Worm (Caenorhabditis elegans) whole organism, mixed stage, embryonic: ENCODE data around the gene ascc-1.

ENCODE experiments used
- bed-3 ChIP-seq: fragments of 200-800 bp; sonication (Bioruptor generic); optimal IDR thresholded peaks from 3 replicates; lab custom pipeline; 2018; ENCODE audit warnings: mild to moderate bottlenecking, missing genetic modification characterization, moderate library complexity, missing compliant biosample characterization
- ceh-39 ChIP-seq: fragments of 150-350 bp; optimal IDR thresholded peaks from 2 replicates; lab custom pipeline; 2014; ENCODE audit warnings: missing biosample characterization, missing genetic modification characterization
- elt-1 ChIP-seq: sonication (generic microtip); optimal IDR thresholded peaks from 2 replicates; lab custom pipeline; 2017; ENCODE audit warnings: missing genetic modification characterization, mild to moderate bottlenecking, missing compliant biosample characterization, antibody characterized with exemption, moderate library complexity, borderline replicate concordance; ENCODE audit not compliant: insufficient read depth
- lin-13 ChIP-seq: fragments of 150-350 bp; optimal IDR thresholded peaks from 2 replicates; lab custom pipeline; 2014; ENCODE audit warnings: missing biosample characterization, missing genetic modification characterization
- mep-1 ChIP-seq: fragments of 150-350 bp; optimal IDR thresholded peaks from 2 replicates; lab custom pipeline; 2017; ENCODE audit warnings: missing biosample characterization, missing genetic modification reagents, missing genetic modification characterization, inconsistent platforms
- snpc-4 ChIP-seq: fragments of 150-350 bp; optimal IDR thresholded peaks from 2 replicates; lab custom pipeline; 2014; ENCODE audit warnings: missing biosample characterization, missing genetic modification characterization

ce11 chrII:23739-24138, 33.7 kb upstream of the ascc-1 start:
- TF ChIP-seq elt-1 (tag; lab: Kevin White, UChicago) (no peak), snpc-4 (no peak), lin-13 (no peak), mep-1 (tag; lab: Kevin White, UChicago) (no peak), bed-3 (GFP tag; lab: Kevin White, UChicago) (no peak), ceh-39 (no peak)
